Worm (Caenorhabditis elegans) whole organism, young adult: ENCODE results near the gene W02A2.5.
A peak's percentile ranks its signal among the peaks of the same experiment; 100 is the strongest.

ENCODE experiments used
- B0019.2 ChIP-seq: fragments of 200-800 bp; sonication (Bioruptor generic); conservative IDR thresholded peaks from 2 replicates; pipeline ENCODE4 v1.3.6; 2022; ENCODE audit warnings: missing genetic modification reagents, missing genetic modification characterization, missing compliant biosample characterization
- B0336.3 ChIP-seq: fragments of 200-800 bp; sonication (Bioruptor generic); IDR thresholded peaks from 2 replicates; pipeline ENCODE4 v1.3.6; 2022; ENCODE audit warnings: missing genetic modification characterization, missing compliant biosample characterization
- F33H1.4 ChIP-seq: fragments of 200-800 bp; sonication (Bioruptor generic); IDR thresholded peaks from 2 replicates; pipeline ENCODE4 v1.3.6; 2022; ENCODE audit warnings: missing genetic modification reagents, missing genetic modification characterization, missing compliant biosample characterization
- F39B2.1 ChIP-seq: fragments of 200-800 bp; sonication (Bioruptor generic); IDR thresholded peaks from 2 replicates; pipeline ENCODE4 v1.3.6; 2022; ENCODE audit warnings: missing genetic modification reagents, missing genetic modification characterization, missing compliant biosample characterization
- F49E8.2 ChIP-seq: sonication (generic microtip); optimal IDR thresholded peaks from 3 replicates; lab custom pipeline; 2017; ENCODE audit warnings: missing genetic modification characterization, mild to moderate bottlenecking, missing compliant biosample characterization, antibody characterized with exemption, moderate library complexity; ENCODE audit not compliant: insufficient read depth
- F52B5.7 ChIP-seq: sonication (generic microtip); optimal IDR thresholded peaks from 2 replicates; lab custom pipeline; 2016; ENCODE audit warnings: mild to moderate bottlenecking, missing genetic modification characterization, missing compliant biosample characterization
- F57C9.4 ChIP-seq: sonication (generic microtip); optimal IDR thresholded peaks from 2 replicates; lab custom pipeline; 2017; ENCODE audit warnings: mild to moderate bottlenecking, missing genetic modification characterization, missing compliant biosample characterization
- K12H6.12 ChIP-seq: fragments of 200-800 bp; sonication (Bioruptor generic); optimal IDR thresholded peaks from 2 replicates; lab custom pipeline; 2018; ENCODE audit warnings: mild to moderate bottlenecking, missing genetic modification characterization, missing compliant biosample characterization
- Y53F4B.3 ChIP-seq: fragments of 200-800 bp; sonication (Bioruptor generic); IDR thresholded peaks from 2 replicates; pipeline ENCODE4 v1.3.6; 2022; ENCODE audit warnings: missing genetic modification reagents, missing genetic modification characterization, missing compliant biosample characterization
- ama-1 ChIP-seq, 3 experiments: fragments of 150-350 bp in 1 of 3; sonication (generic microtip) in 2 of 3; optimal IDR thresholded peaks; 2 replicates each; lab custom pipeline; 2014 to 2018; ENCODE audit warnings: missing biosample characterization in 2 of 3, missing genetic modification characterization in 2 of 3, missing genetic modification reagents in 2 of 3
- attf-3 ChIP-seq: fragments of 200-800 bp; sonication (Bioruptor generic); conservative IDR thresholded peaks from 2 replicates; pipeline ENCODE4 v1.3.6; 2022; ENCODE audit warnings: missing genetic modification reagents, missing genetic modification characterization, missing compliant biosample characterization
- attf-6 ChIP-seq: fragments of 200-800 bp; sonication (Bioruptor generic); IDR thresholded peaks from 2 replicates; pipeline ENCODE4 v1.3.6; 2022; ENCODE audit warnings: missing genetic modification reagents, missing genetic modification characterization, missing compliant biosample characterization
- bed-2 ChIP-seq: fragments of 200-800 bp; sonication (Bioruptor generic); IDR thresholded peaks from 2 replicates; pipeline ENCODE4 v1.3.6; 2022; ENCODE audit warnings: missing genetic modification reagents, missing genetic modification characterization, missing compliant biosample characterization
- ccch-3 ChIP-seq: fragments of 200-800 bp; sonication (Bioruptor generic); optimal IDR thresholded peaks from 2 replicates; lab custom pipeline; 2018; ENCODE audit warnings: mild to moderate bottlenecking, missing genetic modification characterization, missing compliant biosample characterization
- cebp-2 ChIP-seq: fragments of 200-800 bp; sonication (Bioruptor generic); IDR thresholded peaks from 2 replicates; pipeline ENCODE4 v1.3.6; 2022; ENCODE audit warnings: missing genetic modification characterization, missing compliant biosample characterization
- ceh-58 ChIP-seq: fragments of 200-800 bp; sonication (Bioruptor generic); IDR thresholded peaks from 2 replicates; pipeline ENCODE4 v1.3.6; 2022; ENCODE audit warnings: missing genetic modification characterization, missing compliant biosample characterization
- fkh-3 ChIP-seq: sonication (generic microtip); optimal IDR thresholded peaks from 2 replicates; lab custom pipeline; 2016; ENCODE audit warnings: mild to moderate bottlenecking, missing genetic modification characterization, missing compliant biosample characterization
- him-1 ChIP-seq: sonication (generic microtip); optimal IDR thresholded peaks from 2 replicates; lab custom pipeline; 2016; ENCODE audit warnings: missing genotype, missing genetic modification reagents, missing genetic modification characterization, missing compliant biosample characterization
- hlh-12 ChIP-seq: sonication (generic microtip); optimal IDR thresholded peaks from 2 replicates; lab custom pipeline; 2016; ENCODE audit warnings: missing genetic modification characterization, missing compliant biosample characterization
- hmg-1.2 ChIP-seq: fragments of 200-800 bp; sonication (Bioruptor generic); IDR thresholded peaks from 2 replicates; pipeline ENCODE4 v1.3.6; 2022; ENCODE audit warnings: missing genetic modification reagents, missing genetic modification characterization, missing compliant biosample characterization
- hrde-1 ChIP-seq: sonication (generic microtip); optimal IDR thresholded peaks from 2 replicates; lab custom pipeline; 2016; ENCODE audit warnings: missing genetic modification characterization, mild to moderate bottlenecking, missing compliant biosample characterization, moderate library complexity, missing genotype, missing genetic modification reagents, borderline replicate concordance
- hsf-1 ChIP-seq: fragments of 200-800 bp; sonication (Bioruptor generic); IDR thresholded peaks from 2 replicates; pipeline ENCODE4 v1.3.6; 2022; ENCODE audit warnings: missing genetic modification reagents, missing genetic modification characterization, missing compliant biosample characterization
- lsl-1 ChIP-seq: fragments of 200-800 bp; sonication (Bioruptor generic); optimal IDR thresholded peaks from 2 replicates; lab custom pipeline; 2018; ENCODE audit warnings: mild to moderate bottlenecking, missing genetic modification characterization, moderate library complexity, missing compliant biosample characterization
- madf-3 ChIP-seq: fragments of 200-800 bp; sonication (Bioruptor generic); IDR thresholded peaks from 2 replicates; pipeline ENCODE4 v1.3.6; 2022; ENCODE audit warnings: missing genetic modification reagents, missing genetic modification characterization, missing compliant biosample characterization
- nhr-179 ChIP-seq: sonication (generic microtip); optimal IDR thresholded peaks from 2 replicates; lab custom pipeline; 2016; ENCODE audit warnings: mild to moderate bottlenecking, missing genetic modification characterization, missing compliant biosample characterization
- nhr-80 ChIP-seq: sonication (generic microtip); optimal IDR thresholded peaks from 2 replicates; lab custom pipeline; 2016; ENCODE audit warnings: missing genetic modification characterization, missing compliant biosample characterization
- pbrm-1 ChIP-seq: fragments of 200-800 bp; sonication (Bioruptor generic); IDR thresholded peaks from 2 replicates; pipeline ENCODE4 v1.3.6; 2022; ENCODE audit warnings: missing genetic modification reagents, missing genetic modification characterization, missing compliant biosample characterization
- rcor-1 ChIP-seq: fragments of 200-800 bp; sonication (Bioruptor generic); IDR thresholded peaks from 2 replicates; pipeline ENCODE4 v1.3.6; 2022; ENCODE audit warnings: missing genetic modification reagents, missing genetic modification characterization, missing compliant biosample characterization
- rec-8 ChIP-seq, 2 experiments: sonication (generic microtip); optimal IDR thresholded peaks; 2 replicates each; lab custom pipeline; 2016; ENCODE audit warnings: mild to moderate bottlenecking in 2 of 2, missing genetic modification characterization in 2 of 2, missing genetic modification reagents in 2 of 2, missing genotype in 2 of 2, missing biosample characterization in 1 of 2, missing compliant biosample characterization in 1 of 2, moderate library complexity in 1 of 2
- repo-1 ChIP-seq: sonication (generic microtip); optimal IDR thresholded peaks from 2 replicates; lab custom pipeline; 2017; ENCODE audit warnings: mild to moderate bottlenecking, missing genetic modification characterization, missing compliant biosample characterization
- rpc-1 ChIP-seq, 2 experiments: fragments of 150-350 bp in 1 of 2; sonication (generic microtip) in 1 of 2; optimal IDR thresholded peaks; 2 replicates each; lab custom pipeline; 2014 to 2018; ENCODE audit warnings: missing biosample characterization in 1 of 2, missing genetic modification characterization in 1 of 2, missing genetic modification reagents in 1 of 2, missing genotype in 1 of 2
- sea-2 ChIP-seq: fragments of 200-800 bp; sonication (Bioruptor generic); IDR thresholded peaks from 2 replicates; pipeline ENCODE4 v1.3.6; 2022; ENCODE audit warnings: missing genetic modification characterization, missing compliant biosample characterization
- snpc-1.1 ChIP-seq: sonication (generic microtip); optimal IDR thresholded peaks from 2 replicates; lab custom pipeline; 2017; ENCODE audit warnings: missing genetic modification characterization, mild to moderate bottlenecking, missing compliant biosample characterization, antibody characterized with exemption, moderate library complexity, missing genotype, missing genetic modification reagents; ENCODE audit not compliant: insufficient read depth
- snpc-3.4 ChIP-seq: sonication (generic microtip); optimal IDR thresholded peaks from 2 replicates; lab custom pipeline; 2017; ENCODE audit warnings: missing genetic modification characterization, mild to moderate bottlenecking, missing compliant biosample characterization, antibody characterized with exemption, moderate library complexity, missing genotype, missing genetic modification reagents
- snpc-4 ChIP-seq, 5 experiments: fragments of 150-350 bp in 1 of 5; sonication (generic microtip) in 4 of 5; optimal IDR thresholded peaks; 2 replicates each; lab custom pipeline; 2014 to 2018; ENCODE audit warnings: missing genetic modification characterization in 5 of 5, missing biosample characterization in 3 of 5, antibody characterized with exemption in 2 of 5, mild to moderate bottlenecking in 2 of 5, missing compliant biosample characterization in 2 of 5, missing genotype in 2 of 5, moderate library complexity in 2 of 5, missing genetic modification reagents in 1 of 5
- tbp1 ChIP-seq: fragments of 200-800 bp; sonication (Bioruptor generic); optimal IDR thresholded peaks from 2 replicates; lab custom pipeline; 2018; ENCODE audit warnings: mild to moderate bottlenecking, missing genetic modification characterization, missing compliant biosample characterization
- unc-62 ChIP-seq: fragments of 150-350 bp; optimal IDR thresholded peaks from 2 replicates; lab custom pipeline; 2014; ENCODE audit warnings: missing biosample characterization, missing genetic modification reagents, missing genetic modification characterization
- xnd-1 ChIP-seq: sonication (generic microtip); optimal IDR thresholded peaks from 2 replicates; lab custom pipeline; 2016; ENCODE audit warnings: missing genotype, missing genetic modification reagents, missing genetic modification characterization, missing compliant biosample characterization
- zim-3 ChIP-seq: sonication (generic microtip); optimal IDR thresholded peaks from 2 replicates; lab custom pipeline; 2017; ENCODE audit warnings: mild to moderate bottlenecking, missing genetic modification characterization, moderate library complexity, missing compliant biosample characterization
- ztf-26 ChIP-seq: sonication (generic microtip); optimal IDR thresholded peaks from 2 replicates; lab custom pipeline; 2017; ENCODE audit warnings: missing genetic modification characterization, missing compliant biosample characterization
- ztf-28 ChIP-seq: fragments of 200-800 bp; sonication (Bioruptor generic); IDR thresholded peaks from 2 replicates; pipeline ENCODE4 v1.3.6; 2022; ENCODE audit warnings: missing genetic modification reagents, missing genetic modification characterization, missing compliant biosample characterization

The W02A2.5 gene

DNA sequence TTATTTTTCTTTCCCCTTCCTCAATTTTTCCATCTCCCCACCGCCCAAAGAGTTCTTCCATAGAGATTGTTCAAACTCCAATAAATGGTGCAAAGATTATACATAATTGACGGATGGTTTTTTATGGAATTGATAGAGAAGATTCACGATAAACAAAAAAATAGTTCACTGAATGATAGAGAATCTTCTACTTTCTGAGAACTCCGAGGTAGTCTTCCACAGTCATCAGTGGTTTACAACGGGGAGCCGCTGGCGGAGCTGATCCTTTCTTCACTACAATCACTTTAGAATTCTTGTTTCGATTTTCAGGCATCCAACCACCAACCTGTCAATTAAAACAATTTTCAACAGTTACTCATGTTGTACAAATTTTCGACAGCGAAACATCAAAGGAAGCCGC lies 13.3 kb downstream of the W02A2.5 start:
- TF ChIP-seq rpc-1 (optimal IDR thresholded peaks at IDR 0.05; lab: Kevin White, UChicago) = no peak
- no peak for TF ChIP-seq rpc-1 (tag; optimal IDR thresholded peaks at IDR 0.05; lab: Kevin White, UChicago)
- TF ChIP-seq fkh-3 (tag; lab: Kevin White, UChicago) = no peak
- no peak for TF ChIP-seq snpc-3.4 (tag; lab: Kevin White, UChicago)
- no peak for TF ChIP-seq nhr-179 (tag; lab: Kevin White, UChicago)
- no peak for TF ChIP-seq F39B2.1 (GFP tag; lab: Robert Waterston, UW)
- TF ChIP-seq ccch-3 (GFP tag; lab: Kevin White, UChicago) = no peak
- TF ChIP-seq nhr-80 (tag; lab: Kevin White, UChicago) = no peak
- TF ChIP-seq madf-3 (GFP tag; lab: Robert Waterston, UW) = 0 out of 2 replicates have a peak, but pooled peaks have one; percentile 57
- no peak for TF ChIP-seq snpc-4 (GFP tag; optimal IDR thresholded peaks at IDR 0.05; lab: Kevin White, UChicago)
- peak in 1 of 4 experiments; percentile 44 for TF ChIP-seq snpc-4 (tag; optimal IDR thresholded peaks at IDR 0.05; lab: Kevin White, UChicago)
- TF ChIP-seq F57C9.4 = no peak
- peak; percentile 63 for TF ChIP-seq hsf-1
- peak; percentile 58 for TF ChIP-seq him-1 (tag; lab: Kevin White, UChicago)
- no peak for TF ChIP-seq tbp1 (GFP tag; lab: Kevin White, UChicago)
- no peak for TF ChIP-seq zim-3
- no peak for TF ChIP-seq Y53F4B.3 (GFP tag; lab: Robert Waterston, UW)
- peak; percentile 58; the same call in 1 of the 2 replicates for TF ChIP-seq cebp-2 (GFP tag; lab: Robert Waterston, UW)
- peak; percentile 57; the same call in 1 of the 2 replicates for TF ChIP-seq B0336.3 (GFP tag; lab: Robert Waterston, UW)
- no peak for TF ChIP-seq sea-2 (GFP tag; lab: Robert Waterston, UW)
- TF ChIP-seq K12H6.12 (tag; lab: Kevin White, UChicago) = no peak
- 0 out of 2 replicates have a peak, but pooled peaks have one; percentile 13 for TF ChIP-seq hmg-1.2
- peak; percentile 4 for TF ChIP-seq lsl-1 (GFP tag; lab: Kevin White, UChicago)
- 0 out of 2 replicates have a peak, but pooled peaks have one; percentile 45 for TF ChIP-seq pbrm-1 (GFP tag; lab: Robert Waterston, UW)
- peak; percentile 20 for TF ChIP-seq hrde-1 (tag; lab: Kevin White, UChicago)
- TF ChIP-seq attf-6 (GFP tag; lab: Robert Waterston, UW) = peak; percentile 74
- TF ChIP-seq ama-1 (optimal IDR thresholded peaks at IDR 0.05; lab: Kevin White, UChicago) = no peak
- TF ChIP-seq ama-1 (GFP tag; optimal IDR thresholded peaks at IDR 0.05; lab: Kevin White, UChicago) = peak in 1 of 2 experiments; percentile 21
- no peak for TF ChIP-seq hlh-12 (tag; lab: Kevin White, UChicago)
- peak; percentile 15 for TF ChIP-seq F52B5.7 (tag; lab: Kevin White, UChicago)
- peak; percentile 24; the same call in 1 of the 2 replicates for TF ChIP-seq rcor-1
- 0 out of 2 replicates have a peak, but pooled peaks have one; percentile 30 for TF ChIP-seq ceh-58 (GFP tag; lab: Robert Waterston, UW)
- TF ChIP-seq repo-1 (tag; lab: Kevin White, UChicago) = no peak
- no peak for TF ChIP-seq xnd-1 (tag; lab: Kevin White, UChicago)
- 0 out of 2 replicates have a peak, but pooled peaks have one; percentile 8 for TF ChIP-seq F33H1.4 (GFP tag; lab: Robert Waterston, UW)
- no peak for TF ChIP-seq unc-62 (GFP tag; lab: Kevin White, UChicago)
- no peak for TF ChIP-seq snpc-1.1 (tag; lab: Kevin White, UChicago)

DNA sequence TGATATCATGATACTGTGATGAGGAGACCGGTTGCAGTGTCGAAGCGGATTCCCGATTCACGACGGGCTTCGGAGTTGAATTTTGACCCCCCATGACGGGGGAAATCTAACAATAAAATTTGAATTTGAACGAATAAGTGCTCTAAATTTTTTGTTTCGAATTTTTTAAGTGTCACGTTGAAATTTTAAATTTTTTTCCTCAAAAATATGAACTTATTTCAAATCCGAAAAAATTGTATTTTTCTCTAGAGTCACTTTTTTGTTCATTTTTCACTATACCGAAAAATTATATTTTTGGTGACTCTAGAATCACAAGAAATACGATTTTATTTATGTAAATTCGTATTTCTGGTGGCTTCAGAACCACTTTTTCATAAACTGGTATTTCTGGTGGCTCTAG lies 15.8 kb downstream of the W02A2.5 start, which contains the start of gene W02A2.8:
Gene W02A2.8, minus strand, starts transcription at position 101 of the 400 bp plus-strand sequence.
- TF ChIP-seq ztf-28 (GFP tag; lab: Robert Waterston, UW) (no peak), F49E8.2 (tag; lab: Kevin White, UChicago) (no peak), bed-2 (GFP tag; lab: Robert Waterston, UW) (no peak), F33H1.4 (GFP tag; lab: Robert Waterston, UW) (no peak), hmg-1.2 (no peak), pbrm-1 (GFP tag; lab: Robert Waterston, UW) (no peak), rec-8 (tag; optimal IDR thresholded peaks at IDR 0.05; lab: Kevin White, UChicago) (no peak), B0019.2 (GFP tag; lab: Robert Waterston, UW) (no peak), ztf-26 (tag; lab: Kevin White, UChicago) (no peak), attf-3 (GFP tag; lab: Robert Waterston, UW) (no peak), tbp1 (GFP tag; lab: Kevin White, UChicago) (no peak)
